Worm (Caenorhabditis elegans): ENCODE results near the gene ZK370.4.

ZK370.4 gene

ce11 chrIII:8749487-8749886 lies 18.3 kb upstream of the ZK370.4 start, which contains the start of gene sma-2 (continued):
- TF ChIP-seq blmp-1 (tag; optimal IDR thresholded peaks at IDR 0.05) = peak; percentile 84
- TF ChIP-seq ceh-63 (GFP tag; optimal IDR thresholded peaks at IDR 0.05) = no peak
- no peak for TF ChIP-seq lin-15B (tag; optimal IDR thresholded peaks at IDR 0.05)
- TF ChIP-seq xbp-1 (tag; optimal IDR thresholded peaks at IDR 0.05) = peak; percentile 32
- no peak for TF ChIP-seq unc-62 (GFP tag; optimal IDR thresholded peaks at IDR 0.05)
- no peak for TF ChIP-seq ceh-90 (tag; optimal IDR thresholded peaks at IDR 0.05)
- peak; percentile 48 for TF ChIP-seq nhr-19 (GFP tag; conservative IDR thresholded peaks at IDR 0.05)
- TF ChIP-seq tlp-1 (tag; optimal IDR thresholded peaks at IDR 0.05) = no peak
- no peak for TF ChIP-seq unc-30 (tag; optimal IDR thresholded peaks at IDR 0.05)
- peak; percentile 77 for TF ChIP-seq nhr-71 (tag; optimal IDR thresholded peaks at IDR 0.05)
- no peak for TF ChIP-seq Y116A8C.19 (tag; optimal IDR thresholded peaks at IDR 0.05; ENCODE audit: borderline replicate concordance)
- peak; percentile 2 to 49 (median 42) for TF ChIP-seq dpl-1 (GFP tag; optimal IDR thresholded peaks at IDR 0.05)
- peak; percentile 81 for TF ChIP-seq tbx-2 (tag; optimal IDR thresholded peaks at IDR 0.05)
- TF ChIP-seq mab-9 (GFP tag; IDR thresholded peaks at IDR 0.05) = no peak

DNA sequence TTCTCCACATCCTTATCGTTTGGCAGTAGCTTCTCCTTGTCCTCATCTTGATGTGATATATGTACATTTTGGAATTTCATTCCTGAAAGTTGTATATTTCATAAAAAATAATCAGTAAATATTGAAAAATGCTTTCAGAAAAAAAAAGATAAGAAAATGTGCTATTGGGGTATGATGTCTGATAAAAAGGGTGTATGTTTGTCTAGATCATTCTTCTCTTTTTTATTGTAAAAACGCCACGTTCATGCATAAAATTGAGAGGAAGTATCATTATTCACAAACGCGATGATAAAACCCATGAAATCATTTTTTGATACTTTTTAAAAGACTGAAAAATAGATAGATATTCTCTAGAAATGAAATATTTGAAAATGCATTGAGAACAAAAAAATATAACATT lies 17.4 kb upstream of the ZK370.4 start:
- TF ChIP-seq mef-2 (tag; optimal IDR thresholded peaks at IDR 0.05) (no peak), unc-86 (tag; optimal IDR thresholded peaks at IDR 0.05) (no peak), pqm-1 (tag; optimal IDR thresholded peaks at IDR 0.05) (peak; percentile 68), nhr-71 (tag; optimal IDR thresholded peaks at IDR 0.05) (no peak), nhr-77 (tag; optimal IDR thresholded peaks at IDR 0.05) (no peak), sptf-1 (tag; optimal IDR thresholded peaks at IDR 0.05) (no peak), mep-1 (tag; optimal IDR thresholded peaks at IDR 0.05) (no peak), lin-13 (GFP tag; optimal IDR thresholded peaks at IDR 0.05) (no peak), jun-1 (tag; optimal IDR thresholded peaks at IDR 0.05) (peak; percentile 28), grh-1 (GFP tag; IDR thresholded peaks at IDR 0.05) (no peak), lin-14 (GFP tag; optimal IDR thresholded peaks at IDR 0.05) (peak; percentile 18), elt-2 (tag; optimal IDR thresholded peaks at IDR 0.05) (peak; percentile 85), fkh-4 (tag; optimal IDR thresholded peaks at IDR 0.05; ENCODE audit: borderline replicate concordance) (no peak), nhr-85 (tag) (no peak), nhr-76 (tag; optimal IDR thresholded peaks at IDR 0.05) (no peak), lir-3 (tag; optimal IDR thresholded peaks at IDR 0.05; ENCODE audit: poor library complexity) (no peak), aly-2 (tag; optimal IDR thresholded peaks at IDR 0.05) (no peak), egl-13 (tag; optimal IDR thresholded peaks at IDR 0.05) (no peak), egl-27 (tag; optimal IDR thresholded peaks at IDR 0.05) (no peak), lin-15B (tag; optimal IDR thresholded peaks at IDR 0.05) (no peak), skn-1 (tag; optimal IDR thresholded peaks at IDR 0.05) (no peak), hpl-2 (GFP tag; optimal IDR thresholded peaks at IDR 0.05) (no peak)

DNA sequence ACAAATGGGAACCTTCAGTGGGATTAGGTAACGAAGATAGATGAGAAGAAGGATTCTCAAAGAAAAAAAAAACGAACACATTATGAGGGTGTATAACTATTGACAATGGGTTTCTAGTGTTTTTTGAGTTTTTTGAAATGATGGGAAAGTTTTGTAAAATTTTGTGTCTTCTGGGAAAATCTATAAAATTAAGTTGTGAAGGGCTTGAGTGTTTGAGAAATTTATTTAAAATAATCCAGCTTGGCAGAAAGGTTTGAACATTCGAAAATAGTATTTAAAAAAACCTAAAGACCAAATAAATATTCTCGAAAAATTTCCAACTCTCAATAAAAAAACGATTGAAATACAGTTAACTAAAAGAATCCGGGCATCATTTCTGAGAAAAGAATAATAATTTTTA lies 14.0 kb upstream of the ZK370.4 start:
- TF ChIP-seq lin-13 (GFP tag; optimal IDR thresholded peaks at IDR 0.05) = no peak
- no peak for TF ChIP-seq swsn-7 (tag; optimal IDR thresholded peaks at IDR 0.05)
- no peak for TF ChIP-seq mdl-1 (tag; optimal IDR thresholded peaks at IDR 0.05)
- TF ChIP-seq aly-2 (tag; optimal IDR thresholded peaks at IDR 0.05) = no peak
- no peak for TF ChIP-seq C16A3.4 (tag; optimal IDR thresholded peaks at IDR 0.05)
- no peak for TF ChIP-seq lir-3 (tag; optimal IDR thresholded peaks at IDR 0.05; ENCODE audit: poor library complexity)
- no peak for TF ChIP-seq unc-62 (GFP tag; optimal IDR thresholded peaks at IDR 0.05)
- TF ChIP-seq mef-2 (tag; optimal IDR thresholded peaks at IDR 0.05) = no peak
- no peak for TF ChIP-seq rnt-1 (tag; optimal IDR thresholded peaks at IDR 0.05)
- TF ChIP-seq ceh-90 (tag; optimal IDR thresholded peaks at IDR 0.05) = no peak
- TF ChIP-seq ztf-4 (tag; optimal IDR thresholded peaks at IDR 0.05) = no peak
- TF ChIP-seq mab-9 (GFP tag; IDR thresholded peaks at IDR 0.05) = no peak
- TF ChIP-seq dpl-1 (GFP tag; optimal IDR thresholded peaks at IDR 0.05) = no peak
- TF ChIP-seq lin-35 (GFP tag; optimal IDR thresholded peaks at IDR 0.05) = no peak

Measured in whole organism, L1 larva.